Fruit fly (Drosophila melanogaster): ENCODE data around the gene tara.

DNA sequence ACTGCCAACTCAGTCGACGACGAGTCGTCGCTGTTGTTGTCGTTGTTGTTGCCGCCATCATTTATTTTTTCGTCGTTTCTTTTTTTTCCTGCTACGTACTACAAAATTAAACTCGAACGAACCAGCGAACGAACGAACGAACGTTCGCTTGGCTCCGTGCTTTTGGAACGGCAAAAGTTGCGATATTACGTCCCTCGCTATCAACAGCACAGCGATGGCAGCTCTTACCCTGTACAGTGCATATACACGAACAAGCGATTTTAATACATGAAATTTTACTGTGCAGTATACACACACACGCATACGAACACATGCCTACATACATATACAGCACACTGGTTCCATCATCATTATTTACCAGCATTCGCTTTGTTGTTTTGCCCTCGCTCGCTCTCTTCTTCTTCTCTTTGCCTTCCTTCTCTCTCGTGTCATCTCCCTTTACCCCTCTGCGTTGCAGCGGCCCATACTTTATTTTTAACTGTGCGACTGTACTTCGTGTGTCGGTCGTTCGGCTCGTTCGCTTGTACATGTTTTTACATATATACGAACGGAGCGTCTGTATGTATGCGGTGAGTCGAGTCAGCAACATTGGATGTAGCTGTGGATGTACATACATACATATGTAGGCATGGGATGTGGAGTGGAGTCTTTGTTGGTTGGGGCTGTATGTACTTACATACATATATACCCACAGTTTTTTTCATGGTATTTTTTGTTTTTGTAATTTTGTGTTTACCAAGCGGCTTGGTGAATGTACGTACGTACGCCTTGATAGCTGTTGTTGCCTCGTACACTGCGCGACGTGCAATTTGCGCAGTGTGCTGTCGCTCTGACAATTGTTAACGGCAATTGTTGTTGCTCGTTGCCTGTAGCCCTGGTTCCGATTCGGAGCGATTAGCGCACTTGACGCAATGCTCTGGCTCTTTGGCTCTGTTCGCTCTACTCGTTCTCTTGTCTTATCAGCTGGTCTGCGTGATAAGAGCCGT, 24.7 kb downstream of the tara start:
- TF ChIP-seq h (optimal IDR thresholded peaks at IDR 0.05) (no peak), ttk (optimal IDR thresholded peaks at IDR 0.05) (no peak), psq (optimal IDR thresholded peaks at IDR 0.05) (no peak), Sin3A (optimal IDR thresholded peaks at IDR 0.05) (no peak)

Data from Kc167 (cell line).